Worm (Caenorhabditis elegans): Measurements from ENCODE around the gene clp-10.

DNA sequence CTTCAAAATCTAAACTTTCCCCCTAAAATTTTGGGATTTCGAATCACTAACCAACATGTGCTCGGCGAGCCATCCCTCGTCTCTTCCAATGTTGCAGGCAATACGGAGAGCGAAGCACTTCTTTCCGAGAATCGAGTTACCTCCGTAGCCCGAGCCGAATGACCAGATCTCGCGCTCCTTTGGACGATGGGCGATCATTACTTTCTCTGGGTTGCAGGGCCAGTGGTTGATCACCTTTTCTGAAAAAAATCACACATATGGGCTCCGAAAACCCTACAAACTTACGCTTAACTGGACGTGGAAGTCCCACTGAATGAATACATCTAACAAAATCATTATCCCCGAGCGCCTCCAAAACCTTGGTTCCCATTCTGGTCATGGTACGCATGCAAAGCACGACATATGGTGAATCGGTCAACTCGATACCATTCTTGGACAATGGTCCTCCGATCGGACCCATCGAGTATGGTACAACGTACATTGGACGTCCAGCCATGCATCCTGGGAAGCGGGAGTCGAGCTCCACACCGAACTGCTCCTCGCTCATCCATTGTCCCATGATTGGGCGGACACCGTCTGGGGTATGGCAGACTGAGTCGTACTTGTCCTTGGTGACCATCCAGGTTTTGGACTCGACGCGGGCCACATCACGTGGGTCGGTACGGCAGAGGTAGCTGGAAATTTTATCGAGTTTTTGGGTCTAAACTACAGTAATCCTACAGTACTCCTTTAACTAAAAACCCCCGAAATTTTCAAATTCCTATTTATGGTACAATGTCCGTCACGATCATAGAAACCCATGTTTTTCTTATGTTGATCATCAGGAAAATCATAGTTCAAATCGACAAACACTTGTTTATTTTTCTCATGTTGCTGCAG is 27.0 kb upstream of the clp-10 start:
- no peak for TF ChIP-seq ztf-29 (GFP tag; IDR thresholded peaks at IDR 0.05)
- TF ChIP-seq ref-1 (GFP tag; conservative IDR thresholded peaks at IDR 0.05): no peak
- TF ChIP-seq klf-2 (GFP tag; conservative IDR thresholded peaks at IDR 0.05): no peak
- TF ChIP-seq flt-1 (GFP tag; IDR thresholded peaks at IDR 0.05): no peak
- TF ChIP-seq ztf-23 (GFP tag; IDR thresholded peaks at IDR 0.05): no peak
- TF ChIP-seq tab-1 (GFP tag; IDR thresholded peaks at IDR 0.05): no peak
- TF ChIP-seq cog-1 (tag; optimal IDR thresholded peaks at IDR 0.05): no peak
- no peak for TF ChIP-seq med-1 (GFP tag; optimal IDR thresholded peaks at IDR 0.05; ENCODE audit: insufficient read depth)
